Fruit fly (Drosophila melanogaster) whole organism, adult: ENCODE results near the gene CG4424.

Experiments
- CG11617 ChIP-seq: fragments of 200-800 bp; sonication (Bioruptor generic); optimal IDR thresholded peaks from 2 replicates; lab custom pipeline; 2017; ENCODE audit warnings: mild to moderate bottlenecking, missing biosample characterization, missing genetic modification reagents, missing genetic modification characterization
- CG12768 ChIP-seq: fragments of 200-800 bp; sonication (Bioruptor generic); optimal IDR thresholded peaks from 2 replicates; lab custom pipeline; 2017; ENCODE audit warnings: missing biosample characterization, missing genetic modification characterization, mild to moderate bottlenecking, moderate library complexity, missing genetic modification reagents
- CG14711 ChIP-seq: fragments of 200-800 bp; sonication (Bioruptor generic); optimal IDR thresholded peaks from 2 replicates; lab custom pipeline; 2018; ENCODE audit warnings: missing biosample characterization, mild to moderate bottlenecking, missing genetic modification characterization, moderate library complexity
- CG1620 ChIP-seq: fragments of 200-800 bp; sonication (Bioruptor generic); optimal IDR thresholded peaks from 2 replicates; lab custom pipeline; 2016; ENCODE audit warnings: missing biosample characterization, missing genetic modification characterization
- CG33017 ChIP-seq: fragments of 200-800 bp; sonication (Bioruptor generic); optimal IDR thresholded peaks from 2 replicates; lab custom pipeline; 2018; ENCODE audit warnings: missing biosample characterization, mild to moderate bottlenecking, missing genetic modification characterization, moderate library complexity
- CG5204 ChIP-seq: fragments of 200-800 bp; sonication (Bioruptor generic); optimal IDR thresholded peaks from 2 replicates; lab custom pipeline; 2016; ENCODE audit warnings: missing biosample characterization, missing genetic modification characterization
- CG7045 ChIP-seq: fragments of 200-800 bp; sonication (Bioruptor generic); optimal IDR thresholded peaks from 2 replicates; lab custom pipeline; 2017; ENCODE audit warnings: missing biosample characterization, mild to moderate bottlenecking, missing genetic modification characterization
- CG7101 ChIP-seq: fragments of 200-800 bp; sonication (Bioruptor generic); optimal IDR thresholded peaks from 2 replicates; lab custom pipeline; 2018; ENCODE audit warnings: missing biosample characterization, mild to moderate bottlenecking, missing genetic modification characterization, moderate library complexity
- Clk ChIP-seq: fragments of 200-800 bp; sonication (Bioruptor generic); optimal IDR thresholded peaks from 2 replicates; lab custom pipeline; 2017; ENCODE audit warnings: missing biosample characterization, missing genetic modification characterization
- Crg-1 ChIP-seq: fragments of 200-800 bp; sonication (Bioruptor generic); optimal IDR thresholded peaks from 2 replicates; lab custom pipeline; 2016; ENCODE audit warnings: missing biosample characterization, missing genetic modification characterization
- Hr96 ChIP-seq: fragments of 200-800 bp; sonication (Bioruptor generic); optimal IDR thresholded peaks from 2 replicates; lab custom pipeline; 2016; ENCODE audit warnings: missing biosample characterization, missing genetic modification characterization
- Mnt ChIP-seq: fragments of 200-800 bp; sonication (Bioruptor generic); optimal IDR thresholded peaks from 2 replicates; lab custom pipeline; 2016; ENCODE audit warnings: missing biosample characterization, mild to moderate bottlenecking, missing genetic modification characterization
- bab1 ChIP-seq: fragments of 200-800 bp; sonication (Bioruptor generic); optimal IDR thresholded peaks from 3 replicates; lab custom pipeline; 2019; ENCODE audit warnings: missing biosample characterization, mild to moderate bottlenecking, missing genetic modification characterization, moderate library complexity
- cic ChIP-seq: fragments of 200-800 bp; sonication (Bioruptor generic); optimal IDR thresholded peaks from 2 replicates; lab custom pipeline; 2017; ENCODE audit warnings: missing biosample characterization, mild to moderate bottlenecking, missing genetic modification characterization, moderate library complexity
- cnc ChIP-seq, 2 experiments: fragments of >200 bp; optimal IDR thresholded peaks; 2 replicates each; lab custom pipeline; 2017
- kay ChIP-seq: fragments of 200-800 bp; sonication (Bioruptor generic); peaks from one replicate; lab custom pipeline; 2016; ENCODE audit warnings: missing biosample characterization, missing genetic modification characterization, borderline replicate concordance
- ovo ChIP-seq: fragments of 200-800 bp; sonication (Bioruptor generic); optimal IDR thresholded peaks from 2 replicates; lab custom pipeline; 2016; ENCODE audit warnings: missing biosample characterization, missing genetic modification characterization
- pad ChIP-seq: fragments of 200-800 bp; sonication (Bioruptor generic); optimal IDR thresholded peaks from 3 replicates; lab custom pipeline; 2017; ENCODE audit warnings: missing biosample characterization, missing genetic modification characterization, mild to moderate bottlenecking, moderate library complexity, missing genetic modification reagents
- tj ChIP-seq: fragments of 200-800 bp; sonication (Bioruptor generic); optimal IDR thresholded peaks from 3 replicates; lab custom pipeline; 2017; ENCODE audit warnings: missing biosample characterization, mild to moderate bottlenecking, missing genetic modification characterization, moderate library complexity
- toe ChIP-seq: fragments of 200-800 bp; sonication (Bioruptor generic); optimal IDR thresholded peaks from 2 replicates; lab custom pipeline; 2016; ENCODE audit warnings: missing biosample characterization, missing genetic modification characterization

The CG4424 gene

DNA sequence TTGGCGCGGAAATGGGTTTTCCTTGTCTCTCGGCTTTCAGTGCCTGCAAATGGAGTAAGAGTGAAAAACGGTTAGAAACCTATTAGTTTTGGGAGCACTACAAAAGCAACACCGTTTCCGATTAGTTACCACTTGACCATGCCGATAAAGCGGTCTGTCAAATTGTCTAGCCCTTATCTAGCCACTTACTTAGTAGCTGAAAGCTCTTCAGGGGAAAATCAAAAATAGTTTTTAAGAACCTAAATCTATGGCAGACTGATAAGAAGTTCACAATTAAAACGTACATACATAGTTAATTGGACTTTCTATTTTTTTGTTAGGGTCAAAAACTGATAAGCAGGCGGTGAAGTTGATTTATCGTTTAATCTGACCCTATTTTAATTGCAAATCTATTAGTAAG lies 21.2 kb downstream of the CG4424 start:
- no peak for TF ChIP-seq CG14711
- no peak for TF ChIP-seq CG33017 (tag; lab: Kevin White, UChicago)
- no peak for TF ChIP-seq toe
- TF ChIP-seq CG7101 (tag; lab: Kevin White, UChicago): no peak
- TF ChIP-seq kay (GFP tag; lab: Kevin White, UChicago): no peak
- no peak for TF ChIP-seq Crg-1 (GFP tag; lab: Kevin White, UChicago)
- no peak for TF ChIP-seq CG1620 (GFP tag; lab: Kevin White, UChicago)

dm6 chr3R:20004697-20005096 lies 23.1 kb downstream of the CG4424 start:
- no peak for TF ChIP-seq cnc (optimal IDR thresholded peaks at IDR 0.05; lab: Kevin White, UChicago)
- no peak for TF ChIP-seq bab1 (GFP tag; lab: Kevin White, UChicago)
- no peak for TF ChIP-seq Clk (GFP tag; lab: Kevin White, UChicago)
- no peak for TF ChIP-seq CG33017 (tag; lab: Kevin White, UChicago)
- no peak for TF ChIP-seq cic (GFP tag; lab: Kevin White, UChicago)
- no peak for TF ChIP-seq CG14711

DNA sequence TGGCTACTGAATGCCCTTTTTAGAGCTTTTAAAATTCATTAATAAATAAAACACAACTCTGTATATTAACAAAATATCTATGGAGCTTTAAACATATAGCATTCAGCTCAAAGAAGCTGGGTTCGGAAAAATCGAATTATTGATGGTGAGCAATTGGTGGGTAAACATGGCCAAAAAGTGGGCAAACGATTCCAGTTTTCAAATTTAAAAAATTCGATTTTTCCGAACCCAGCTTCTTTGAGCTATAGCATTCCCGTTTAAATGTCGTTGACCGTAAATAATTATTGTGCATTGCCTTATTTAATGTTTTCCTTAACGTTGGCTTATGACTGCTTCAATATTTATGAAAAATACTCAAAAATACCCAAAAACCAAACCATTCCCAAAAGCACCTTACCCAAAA lies 26.2 kb downstream of the CG4424 start:
- TF ChIP-seq kay (GFP tag; lab: Kevin White, UChicago) (no peak), cic (GFP tag; lab: Kevin White, UChicago) (no peak), cnc (optimal IDR thresholded peaks at IDR 0.05; lab: Kevin White, UChicago) (no peak), CG1620 (GFP tag; lab: Kevin White, UChicago) (no peak), pad (GFP tag; lab: Kevin White, UChicago) (no peak), Clk (GFP tag; lab: Kevin White, UChicago) (no peak), CG5204 (no peak), tj (GFP tag; lab: Kevin White, UChicago) (no peak), CG14711 (no peak), CG33017 (tag; lab: Kevin White, UChicago) (no peak), Crg-1 (GFP tag; lab: Kevin White, UChicago) (no peak), Hr96 (GFP tag; lab: Kevin White, UChicago) (no peak), CG7101 (tag; lab: Kevin White, UChicago) (no peak), ovo (GFP tag; lab: Kevin White, UChicago) (no peak), bab1 (GFP tag; lab: Kevin White, UChicago) (no peak), toe (no peak), CG7045 (GFP tag; lab: Kevin White, UChicago) (no peak), Mnt (GFP tag; lab: Kevin White, UChicago) (no peak), CG11617 (GFP tag; lab: Kevin White, UChicago) (no peak), CG12768 (no peak)

DNA sequence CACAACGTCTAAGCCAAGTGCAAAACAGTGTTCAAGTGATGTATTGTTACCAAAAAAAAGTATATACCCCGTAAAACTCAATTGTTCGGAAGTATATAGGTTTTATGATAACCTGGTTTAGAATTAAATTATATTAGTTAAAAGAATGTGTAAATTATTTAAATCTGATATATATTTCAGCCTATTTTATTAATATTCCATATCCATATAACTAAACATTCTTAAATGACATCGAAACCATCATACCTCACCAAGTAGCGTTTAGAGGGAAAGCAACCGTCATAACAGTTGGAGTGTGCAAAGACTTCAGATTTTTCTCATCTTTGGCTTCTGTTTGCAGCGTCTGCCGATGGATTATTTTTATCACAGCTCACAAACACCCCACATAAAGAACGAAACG lies 28.4 kb downstream of the CG4424 start:
- TF ChIP-seq ovo (GFP tag; lab: Kevin White, UChicago): no peak
- TF ChIP-seq CG5204: no peak
- TF ChIP-seq CG33017 (tag; lab: Kevin White, UChicago): peak; percentile 55
- peak; percentile 72 for TF ChIP-seq CG14711
- no peak for TF ChIP-seq CG1620 (GFP tag; lab: Kevin White, UChicago)
- peak; percentile 69 for TF ChIP-seq CG7101 (tag; lab: Kevin White, UChicago)
- peak; percentile 62 for TF ChIP-seq bab1 (GFP tag; lab: Kevin White, UChicago)

DNA sequence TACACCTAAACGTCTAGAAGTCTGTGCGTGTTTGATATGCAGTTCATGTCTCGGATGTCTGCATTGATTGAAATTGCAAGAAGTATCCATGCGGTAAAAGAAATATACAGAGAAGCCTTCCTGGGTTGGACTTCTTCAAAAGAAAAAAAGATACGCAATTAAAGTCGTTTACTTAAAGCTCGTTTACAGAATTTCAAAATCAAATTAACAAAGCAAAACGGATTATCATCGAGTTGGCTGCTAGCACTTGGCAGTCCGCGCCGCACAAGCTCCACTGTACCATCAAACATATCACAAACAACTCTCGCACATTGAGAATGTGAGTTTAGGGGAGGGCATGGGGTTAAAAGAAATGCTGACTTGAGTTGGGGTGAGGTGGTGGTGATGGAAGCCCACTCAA lies 29.4 kb downstream of the CG4424 start:
- TF ChIP-seq CG33017 (tag; lab: Kevin White, UChicago): no peak

- TF ChIP-seq bab1 (GFP tag; lab: Kevin White, UChicago) (no peak), CG11617 (GFP tag; lab: Kevin White, UChicago) (no peak), CG5204 (no peak), toe (no peak), CG14711 (no peak), CG7045 (GFP tag; lab: Kevin White, UChicago) (no peak), tj (GFP tag; lab: Kevin White, UChicago) (no peak), Hr96 (GFP tag; lab: Kevin White, UChicago) (no peak), pad (GFP tag; lab: Kevin White, UChicago) (no peak), Crg-1 (GFP tag; lab: Kevin White, UChicago) (no peak)
Measured at dm6 chr3R:19997526-19998070, 30.2 kb downstream of the CG4424 start.

DNA sequence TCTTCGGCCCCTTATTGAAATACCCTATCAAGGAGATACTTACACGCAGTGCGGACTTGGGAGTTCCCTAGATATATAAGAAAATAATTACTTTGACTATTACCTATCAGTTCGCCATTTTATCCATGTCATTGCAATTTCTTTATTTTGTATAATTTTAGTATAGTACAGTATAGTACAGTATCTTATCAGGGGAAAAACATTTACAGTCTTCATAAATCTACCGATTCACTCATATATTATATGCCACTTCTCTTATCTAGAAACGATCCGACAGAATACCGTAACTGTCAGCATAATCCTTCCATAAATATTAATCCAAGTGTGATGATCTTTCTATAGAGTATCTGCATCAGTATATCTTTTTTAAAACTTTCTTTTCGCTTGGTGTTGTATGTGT lies 31.4 kb downstream of the CG4424 start:
- TF ChIP-seq cnc (optimal IDR thresholded peaks at IDR 0.05; lab: Kevin White, UChicago) (no peak), bab1 (GFP tag; lab: Kevin White, UChicago) (no peak), Crg-1 (GFP tag; lab: Kevin White, UChicago) (no peak), pad (GFP tag; lab: Kevin White, UChicago) (no peak), CG14711 (no peak), ovo (GFP tag; lab: Kevin White, UChicago) (no peak), CG7101 (tag; lab: Kevin White, UChicago) (no peak), Clk (GFP tag; lab: Kevin White, UChicago) (no peak), Mnt (GFP tag; lab: Kevin White, UChicago) (no peak), toe (no peak)
